Worm (Caenorhabditis elegans) whole organism, late embryonic: Measurements from ENCODE around the gene ptrg-1.

Experiments used
- ceh-14 ChIP-seq: sonication (generic microtip); optimal IDR thresholded peaks from 2 replicates; lab custom pipeline; 2016; ENCODE audit warnings: missing genotype, missing genetic modification characterization, missing compliant biosample characterization
- ceh-18 ChIP-seq: sonication (generic microtip); optimal IDR thresholded peaks from 2 replicates; lab custom pipeline; 2016; ENCODE audit warnings: missing genetic modification characterization, missing compliant biosample characterization
- elt-2 ChIP-seq: sonication (generic microtip); optimal IDR thresholded peaks from 2 replicates; lab custom pipeline; 2016; ENCODE audit warnings: missing genetic modification reagents, missing genetic modification characterization, missing compliant biosample characterization
- fax-1 ChIP-seq: sonication (generic microtip); optimal IDR thresholded peaks from 2 replicates; lab custom pipeline; 2016; ENCODE audit warnings: missing genotype, missing genetic modification characterization, missing compliant biosample characterization
- hlh-6 ChIP-seq: sonication (generic microtip); optimal IDR thresholded peaks from 2 replicates; lab custom pipeline; 2016; ENCODE audit warnings: missing genotype, missing genetic modification characterization, missing compliant biosample characterization
- lin-11 ChIP-seq: fragments of 200-800 bp; sonication (Bioruptor generic); optimal IDR thresholded peaks from 2 replicates; lab custom pipeline; 2018; ENCODE audit warnings: mild to moderate bottlenecking, missing genetic modification characterization, missing compliant biosample characterization
- nfya-1 ChIP-seq: sonication (generic microtip); optimal IDR thresholded peaks from 2 replicates; lab custom pipeline; 2017; ENCODE audit warnings: missing genetic modification characterization, mild to moderate bottlenecking, missing compliant biosample characterization, antibody characterized with exemption, moderate library complexity
- nhr-11 ChIP-seq: fragments of 150-350 bp; optimal IDR thresholded peaks from 2 replicates; lab custom pipeline; 2014; ENCODE audit warnings: missing biosample characterization, missing genetic modification characterization
- pha-4 ChIP-seq: fragments of 150-350 bp; optimal IDR thresholded peaks from 2 replicates; lab custom pipeline; 2018; ENCODE audit warnings: missing biosample characterization, missing genetic modification reagents, missing genetic modification characterization
- ztf-16 ChIP-seq: sonication (generic microtip); optimal IDR thresholded peaks from 2 replicates; lab custom pipeline; 2017; ENCODE audit warnings: missing genetic modification characterization, missing compliant biosample characterization

DNA sequence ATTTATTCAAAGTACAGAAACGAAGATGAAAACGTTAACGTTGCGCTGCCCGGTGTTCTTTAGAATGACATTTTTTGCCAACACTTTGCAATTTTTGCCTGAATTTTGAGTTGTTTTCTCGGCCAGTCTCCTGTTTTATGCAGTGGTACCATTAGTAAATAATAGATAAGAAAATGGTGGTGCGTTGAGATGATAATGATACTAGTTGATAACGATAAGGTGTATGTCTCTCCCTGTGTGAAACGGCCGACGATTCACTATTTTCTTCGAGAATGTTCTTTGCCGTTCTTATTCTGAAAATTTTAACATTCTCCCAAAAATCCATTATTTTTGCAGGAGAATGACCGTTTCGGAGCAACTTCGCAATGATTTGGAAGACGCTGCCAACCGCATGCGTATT, 49.0 kb upstream of the ptrg-1 start, which contains the start of gene tkt-1:
- TF ChIP-seq pha-4 (tag; lab: Kevin White, UChicago) (no peak), hlh-6 (no peak), nfya-1 (tag; lab: Kevin White, UChicago) (no peak), elt-2 (tag; lab: Kevin White, UChicago) (peak; percentile 91), ztf-16 (tag; lab: Kevin White, UChicago) (no peak), nhr-11 (tag; lab: Kevin White, UChicago) (no peak), ceh-14 (tag; lab: Kevin White, UChicago) (no peak), ceh-18 (tag; lab: Kevin White, UChicago) (no peak), lin-11 (tag; lab: Kevin White, UChicago) (no peak), fax-1 (tag; lab: Kevin White, UChicago) (no peak)
